Worm (Caenorhabditis elegans) whole organism, dauer: ENCODE results near the gene srsy-2.

Experiments
- unc-62 ChIP-seq: sonication (generic microtip); optimal IDR thresholded peaks from 2 replicates; lab custom pipeline; 2017; ENCODE audit warnings: missing biosample characterization, missing genetic modification reagents, missing genetic modification characterization

Gene srsy-2

DNA sequence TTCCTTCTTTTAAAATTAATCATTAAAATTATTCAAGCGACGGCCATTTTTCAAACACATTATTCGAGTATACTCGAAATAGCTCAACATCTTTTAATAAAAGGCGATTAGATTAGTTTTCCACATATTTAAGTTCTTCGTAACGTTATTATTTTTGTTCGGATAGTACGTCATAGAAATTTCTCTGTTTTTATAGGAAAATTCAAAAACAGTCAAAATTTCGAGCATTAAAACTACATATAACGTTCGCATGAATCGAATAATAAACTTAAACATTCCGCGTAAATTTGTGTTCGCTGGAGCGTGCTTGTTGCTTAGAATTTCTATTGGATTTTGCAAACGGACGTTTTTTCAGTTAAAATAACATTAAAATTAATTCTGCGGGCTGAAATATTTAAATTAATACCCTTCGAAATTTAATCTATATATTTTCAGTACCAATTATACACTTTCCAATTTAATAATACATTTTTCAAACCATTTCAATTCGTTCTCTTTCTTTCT, 18.4 kb upstream of the srsy-2 start, which contains the start of gene blos-4:
Gene blos-4, plus strand, starts transcription at position 51 of the 504 bp plus-strand sequence.
- TF ChIP-seq unc-62 (GFP tag; lab: Kevin White, UChicago): no peak

DNA sequence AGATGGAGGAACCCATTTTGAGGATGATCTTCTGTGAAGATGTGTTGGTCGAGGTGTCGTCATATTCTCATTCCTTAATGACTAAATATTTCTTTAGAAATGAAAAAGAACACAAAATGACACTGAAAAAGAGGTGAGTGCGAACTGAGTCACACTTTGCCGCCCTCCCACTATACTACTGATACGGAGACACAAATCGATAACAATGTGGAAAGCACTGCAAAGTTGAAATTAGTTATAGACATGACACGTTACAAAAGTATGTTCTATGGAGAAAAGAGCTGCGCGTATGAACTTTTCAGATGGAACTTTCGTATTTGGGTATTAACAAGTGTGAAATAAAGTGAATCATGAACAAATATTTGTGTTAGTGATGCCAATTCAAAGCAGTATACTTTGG, 17.3 kb upstream of the srsy-2 start, which contains the start of gene tat-4:
Gene tat-4, minus strand, starts transcription at position 117 of the 400 bp plus-strand sequence.
- TF ChIP-seq unc-62 (GFP tag; lab: Kevin White, UChicago): no peak

DNA sequence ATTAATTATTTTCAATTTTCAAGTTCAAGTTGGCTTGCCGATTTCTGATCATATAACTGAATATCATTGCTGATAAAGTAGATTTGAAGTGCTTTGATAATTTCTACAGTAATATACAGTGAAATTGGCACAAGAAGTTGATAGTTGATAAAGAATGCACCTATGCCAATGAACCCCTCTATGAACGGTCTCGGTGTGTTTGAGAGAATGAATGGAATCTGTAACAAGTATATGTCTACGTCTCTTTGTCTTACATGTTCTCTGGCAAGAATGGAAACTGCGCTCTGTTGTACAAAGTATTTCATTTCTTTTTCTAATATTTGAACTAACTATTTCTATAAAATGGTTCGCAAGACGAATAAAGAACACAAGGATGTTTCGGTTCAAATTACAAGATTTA, 14.9 kb upstream of the srsy-2 start, which contains the start of gene T24H7.8:
Gene T24H7.8, plus strand, starts transcription at position 301 of the 400 bp plus-strand sequence.
- TF ChIP-seq unc-62 (GFP tag; lab: Kevin White, UChicago): no peak

DNA sequence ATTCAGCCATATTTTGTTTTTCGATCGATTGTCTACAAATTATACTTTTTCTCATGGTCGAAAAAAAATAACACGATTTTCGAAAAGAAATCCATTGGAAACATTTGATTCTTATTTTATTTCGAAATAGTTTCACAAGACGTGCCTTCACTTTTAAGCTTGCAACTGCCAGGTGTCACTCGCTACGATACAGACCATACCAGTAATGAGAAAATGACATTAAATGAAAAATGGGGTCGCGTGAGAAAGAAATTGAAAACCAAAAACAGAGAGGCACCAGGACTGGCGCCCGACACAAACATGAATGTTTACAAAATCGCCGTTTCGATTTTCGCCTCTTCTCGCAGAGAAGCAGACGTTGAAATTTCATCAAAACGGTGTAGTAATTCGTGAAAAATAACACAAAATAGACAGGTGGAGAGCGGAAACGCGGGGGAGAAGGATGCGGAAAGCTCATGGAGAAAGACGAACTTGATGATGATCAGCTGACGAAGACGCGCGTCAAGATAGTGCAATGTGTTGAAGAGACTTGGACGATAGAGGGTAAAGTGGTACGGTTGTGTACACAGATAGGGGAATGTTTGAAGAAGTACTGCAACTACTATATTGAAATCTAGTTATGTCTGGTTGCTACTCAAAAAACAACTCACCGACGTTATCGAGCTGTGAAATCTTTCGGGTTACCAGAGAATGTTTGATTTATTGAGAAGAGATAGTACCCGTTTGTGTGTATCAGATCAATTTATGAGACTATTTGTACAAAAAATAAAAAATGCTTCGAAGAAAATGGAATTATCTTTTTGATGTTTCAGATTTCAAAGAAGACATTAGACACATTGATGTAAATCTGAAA, 9.4 kb upstream of the srsy-2 start:
- no peak for TF ChIP-seq unc-62 (GFP tag; lab: Kevin White, UChicago)

DNA sequence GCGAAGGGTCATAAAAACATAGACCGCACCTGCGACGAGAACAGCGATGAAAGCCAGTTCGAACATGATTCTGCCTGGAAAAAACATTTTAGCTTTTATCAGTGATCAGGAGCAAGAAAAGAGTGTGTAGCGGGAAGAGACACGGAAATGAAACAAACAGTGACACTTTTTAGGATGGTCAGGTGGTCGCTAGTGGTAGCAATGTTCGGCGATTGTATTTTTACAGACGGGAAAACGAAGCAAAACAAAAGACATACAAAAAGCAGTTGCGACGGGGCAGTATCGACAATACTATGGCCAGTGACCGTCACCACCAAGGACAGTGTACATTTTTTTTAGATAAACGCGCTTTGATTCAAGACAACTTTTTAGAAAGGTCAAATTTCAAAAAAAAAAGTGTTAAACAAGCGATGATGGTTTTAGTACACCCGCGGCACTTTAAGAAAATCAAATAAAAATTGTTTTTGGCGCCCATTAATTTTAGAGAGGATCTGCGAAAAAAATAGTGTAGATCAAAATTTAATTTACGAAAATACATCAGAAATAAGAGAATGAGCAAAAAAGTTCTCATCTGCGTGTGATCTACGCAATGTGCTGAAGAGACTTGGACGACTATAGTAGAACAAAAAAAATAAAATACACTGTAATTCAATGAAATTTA, 8.7 kb upstream of the srsy-2 start, which contains the start of gene T24H7.9:
Gene T24H7.9, minus strand, starts transcription at position 74 of the 661 bp plus-strand sequence.
- no peak for TF ChIP-seq unc-62 (GFP tag; lab: Kevin White, UChicago)

DNA sequence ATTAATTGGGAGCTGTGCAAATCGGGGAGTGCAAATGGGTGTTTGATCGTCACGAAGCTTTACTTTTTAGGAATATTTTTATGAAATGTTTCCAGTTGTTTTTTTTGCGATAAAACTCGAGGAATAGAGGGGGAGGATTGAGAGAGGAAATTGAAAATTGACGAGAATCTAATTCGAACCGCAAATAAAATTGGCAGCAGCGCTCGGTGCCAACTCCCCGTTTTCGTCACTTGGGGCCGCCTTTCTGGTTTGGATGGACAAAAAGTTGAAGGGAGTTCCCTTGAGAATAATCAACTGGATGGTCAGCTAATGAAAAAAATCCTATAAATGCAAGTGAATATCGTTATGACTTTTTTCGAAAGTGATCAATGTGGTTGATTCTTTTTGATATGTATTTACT, 3.2 kb upstream of the srsy-2 start:
- TF ChIP-seq unc-62 (GFP tag; lab: Kevin White, UChicago): no peak

- no peak for TF ChIP-seq unc-62 (GFP tag; lab: Kevin White, UChicago)
Observed at ce11 chrII:6223755-6224154, 3.1 kb downstream of the srsy-2 start.

ce11 chrII:6222558-6222957, 4.3 kb downstream of the srsy-2 start, which contains the start of gene C30B5.6:
TSS of gene C30B5.6 (minus strand) at chrII:6222658.
- TF ChIP-seq unc-62 (GFP tag; lab: Kevin White, UChicago): no peak

DNA sequence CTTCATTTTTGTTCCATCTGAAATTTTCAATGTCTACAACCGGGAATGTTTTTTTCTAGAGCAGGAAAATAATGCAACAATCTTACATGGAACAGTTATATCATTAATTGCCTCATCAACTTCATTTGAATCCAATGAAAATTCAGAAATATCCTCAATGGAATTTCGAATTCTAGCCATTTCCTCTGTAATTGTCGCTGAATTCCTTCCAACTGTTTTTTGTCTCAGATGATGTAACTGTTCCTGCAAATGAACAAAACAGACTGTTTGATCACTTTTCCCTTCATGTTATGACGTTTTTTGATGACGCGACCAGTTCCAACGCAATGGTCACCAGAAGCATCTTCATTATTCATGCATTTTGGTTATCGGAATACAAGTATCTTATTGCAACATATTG, 5.4 kb downstream of the srsy-2 start:
- TF ChIP-seq unc-62 (GFP tag; lab: Kevin White, UChicago): no peak

DNA sequence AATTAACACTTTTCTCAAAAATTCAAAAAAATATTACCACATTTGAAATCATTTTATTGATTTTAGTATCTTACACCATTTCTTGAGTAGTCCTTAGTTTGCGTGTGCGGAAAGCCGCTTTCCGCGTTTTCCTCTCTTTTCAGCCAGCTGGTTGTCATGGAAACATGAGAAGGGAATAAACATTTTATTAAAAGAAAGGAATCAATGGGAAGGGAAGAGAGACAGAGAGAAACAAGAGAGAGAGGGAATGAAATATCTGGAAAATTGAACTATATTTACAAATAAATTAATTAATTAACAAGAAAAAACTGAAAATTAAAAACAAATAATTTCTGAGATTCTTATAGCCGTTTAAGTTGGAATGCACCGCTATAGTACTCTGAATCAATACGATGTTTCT, 7.5 kb downstream of the srsy-2 start, which contains the start of gene mks-2:
Gene mks-2, minus strand, starts transcription at position 101 of the 400 bp plus-strand sequence.
- TF ChIP-seq unc-62 (GFP tag; lab: Kevin White, UChicago): no peak

DNA sequence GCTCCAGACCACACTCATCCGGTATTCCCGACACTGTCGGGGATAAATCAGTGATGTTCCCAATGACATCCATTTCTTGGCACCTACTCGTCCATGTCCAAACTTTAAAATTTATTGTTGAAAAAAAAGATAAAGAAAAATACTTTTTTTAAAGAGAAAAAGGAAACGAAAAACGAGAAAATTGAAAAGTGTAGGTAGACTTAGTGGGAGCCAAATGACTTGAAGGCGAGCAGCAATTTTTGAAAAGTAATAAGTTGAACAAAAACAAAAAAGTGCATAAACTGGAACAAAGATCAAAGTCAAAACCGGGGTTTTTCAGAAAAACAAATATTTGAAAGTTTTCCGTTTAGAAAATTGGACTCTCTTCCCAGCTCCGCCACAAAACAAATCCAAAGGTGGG, 18.8 kb downstream of the srsy-2 start, which contains the start of gene daf-37:
Gene daf-37, minus strand, starts transcription at position 101 of the 400 bp plus-strand sequence.
- TF ChIP-seq unc-62 (GFP tag; lab: Kevin White, UChicago): no peak

DNA sequence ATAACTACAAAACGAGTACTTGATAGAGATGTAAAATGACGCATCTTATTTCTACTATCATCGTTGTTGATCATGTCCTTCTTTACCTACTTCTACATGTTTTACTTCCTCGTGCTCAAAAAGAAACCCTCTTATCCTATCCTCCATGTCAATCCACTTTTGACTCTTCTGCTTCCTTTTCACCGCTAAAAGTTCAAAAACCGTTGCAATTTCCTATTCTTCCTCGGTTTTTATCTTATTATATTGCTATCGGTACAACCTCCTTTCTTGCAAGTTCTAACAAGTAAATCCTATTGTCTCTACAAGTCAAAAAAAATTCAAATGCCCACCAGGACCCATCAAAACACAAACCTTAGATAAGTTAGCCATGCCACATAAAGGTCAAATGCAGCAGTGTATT, 19.6 kb downstream of the srsy-2 start:
- no peak for TF ChIP-seq unc-62 (GFP tag; lab: Kevin White, UChicago)

- no peak for TF ChIP-seq unc-62 (GFP tag; lab: Kevin White, UChicago)
Observed at ce11 chrII:6202910-6203309, 24.0 kb downstream of the srsy-2 start, which contains the start of gene C30B5.17. TSS of gene C30B5.17 (minus strand) at chrII:6203010.

- TF ChIP-seq unc-62 (GFP tag; lab: Kevin White, UChicago): no peak
Observed at ce11 chrII:6199010-6199409, 27.9 kb downstream of the srsy-2 start.

- TF ChIP-seq unc-62 (GFP tag; lab: Kevin White, UChicago): no peak
Observed at ce11 chrII:6198468-6198867, 28.4 kb downstream of the srsy-2 start, which contains the start of gene szy-4. TSS of gene szy-4 (plus strand) at chrII:6198696.

ce11 chrII:6196875-6197274, 30.0 kb downstream of the srsy-2 start, which contains the start of the genes rbmx-2 and C30B5.2:
TSS of gene rbmx-2 (minus strand) at chrII:6196948.
TSS of gene C30B5.2 (plus strand) at chrII:6197180.
- TF ChIP-seq unc-62 (GFP tag; lab: Kevin White, UChicago): no peak
